Worm (Caenorhabditis elegans) whole organism, L3 larva: ENCODE results near the gene C01G5.9.

Source experiments
- R02D3.7 ChIP-seq: fragments of 150-350 bp; optimal IDR thresholded peaks from 2 replicates; lab custom pipeline; 2014; ENCODE audit warnings: missing biosample characterization, missing genetic modification characterization
- aly-2 ChIP-seq: fragments of 150-350 bp; optimal IDR thresholded peaks from 2 replicates; lab custom pipeline; 2014; ENCODE audit warnings: missing biosample characterization, missing genetic modification characterization
- ceh-16 ChIP-seq: sonication (generic microtip); optimal IDR thresholded peaks from 2 replicates; lab custom pipeline; 2017; ENCODE audit warnings: missing biosample characterization, missing genetic modification characterization
- ceh-28 ChIP-seq: fragments of 150-350 bp; optimal IDR thresholded peaks from 2 replicates; lab custom pipeline; 2014; ENCODE audit warnings: missing biosample characterization, missing genetic modification reagents, missing genetic modification characterization
- ceh-9 ChIP-seq: sonication (generic microtip); optimal IDR thresholded peaks from 2 replicates; lab custom pipeline; 2018; ENCODE audit warnings: missing biosample characterization, missing genetic modification characterization
- egl-27 ChIP-seq: sonication (generic microtip); optimal IDR thresholded peaks from 4 replicates; lab custom pipeline; 2017; ENCODE audit warnings: missing biosample characterization, missing genetic modification reagents, missing genetic modification characterization
- egl-5 ChIP-seq: fragments of 150-350 bp; optimal IDR thresholded peaks from 2 replicates; lab custom pipeline; 2017; ENCODE audit warnings: missing biosample characterization, missing genetic modification reagents, missing genetic modification characterization, inconsistent platforms
- elt-1 ChIP-seq: fragments of 150-350 bp; optimal IDR thresholded peaks from 2 replicates; lab custom pipeline; 2014; ENCODE audit warnings: missing biosample characterization, missing genetic modification characterization
- elt-2 ChIP-seq: sonication (generic microtip); optimal IDR thresholded peaks from 2 replicates; lab custom pipeline; 2016; ENCODE audit warnings: missing genetic modification reagents, mild to moderate bottlenecking, missing genetic modification characterization, missing compliant biosample characterization
- fkh-10 ChIP-seq: sonication (generic microtip); optimal IDR thresholded peaks from 2 replicates; lab custom pipeline; 2017; ENCODE audit warnings: missing biosample characterization, missing genetic modification reagents, missing genetic modification characterization
- fkh-2 ChIP-seq: fragments of 150-350 bp; optimal IDR thresholded peaks from 2 replicates; lab custom pipeline; 2014; ENCODE audit warnings: missing biosample characterization, missing genetic modification reagents, missing genetic modification characterization
- fos-1 ChIP-seq: fragments of 150-350 bp; optimal IDR thresholded peaks from 2 replicates; lab custom pipeline; 2014; ENCODE audit warnings: missing biosample characterization, missing genetic modification characterization
- lin-39 ChIP-seq: fragments of 150-350 bp; optimal IDR thresholded peaks from 2 replicates; lab custom pipeline; 2018; ENCODE audit warnings: missing biosample characterization, missing genetic modification reagents, missing genetic modification characterization
- lsy-12 ChIP-seq: sonication (generic microtip); optimal IDR thresholded peaks from 2 replicates; lab custom pipeline; 2016; ENCODE audit warnings: mild to moderate bottlenecking, missing genetic modification characterization, missing compliant biosample characterization
- mdl-1 ChIP-seq: fragments of 150-350 bp; optimal IDR thresholded peaks from 2 replicates; lab custom pipeline; 2014; ENCODE audit warnings: missing biosample characterization, missing genetic modification characterization
- mml-1 ChIP-seq: fragments of 150-350 bp; sonication (generic microtip); optimal IDR thresholded peaks from 3 replicates; lab custom pipeline; 2014; ENCODE audit warnings: missing biosample characterization, missing genetic modification characterization
- nfya-1 ChIP-seq: sonication (generic microtip); optimal IDR thresholded peaks from 2 replicates; lab custom pipeline; 2017; ENCODE audit warnings: missing genetic modification characterization, mild to moderate bottlenecking, missing compliant biosample characterization, antibody characterized with exemption, moderate library complexity; ENCODE audit not compliant: insufficient read depth
- nhr-11 ChIP-seq: fragments of 150-350 bp; optimal IDR thresholded peaks from 2 replicates; lab custom pipeline; 2014; ENCODE audit warnings: missing biosample characterization, missing genetic modification characterization
- nhr-12 ChIP-seq: fragments of 150-350 bp; optimal IDR thresholded peaks from 2 replicates; lab custom pipeline; 2014; ENCODE audit warnings: missing biosample characterization, missing genetic modification characterization
- nhr-23 ChIP-seq: fragments of 150-350 bp; optimal IDR thresholded peaks from 2 replicates; lab custom pipeline; 2014; ENCODE audit warnings: missing biosample characterization, missing genetic modification reagents, missing genetic modification characterization
- nhr-237 ChIP-seq: fragments of 150-350 bp; optimal IDR thresholded peaks from 2 replicates; lab custom pipeline; 2014; ENCODE audit warnings: missing biosample characterization, missing genetic modification characterization
- nhr-25 ChIP-seq: sonication (generic microtip); optimal IDR thresholded peaks from 2 replicates; lab custom pipeline; 2017; ENCODE audit warnings: missing biosample characterization, missing genetic modification characterization
- nhr-28 ChIP-seq: fragments of 150-350 bp; optimal IDR thresholded peaks from 2 replicates; lab custom pipeline; 2014; ENCODE audit warnings: missing biosample characterization, missing genetic modification characterization
- nhr-67 ChIP-seq: fragments of 150-350 bp; optimal IDR thresholded peaks from 2 replicates; lab custom pipeline; 2014; ENCODE audit warnings: missing biosample characterization, missing genetic modification characterization
- nhr-76 ChIP-seq: fragments of 150-350 bp; sonication (generic microtip); optimal IDR thresholded peaks from 5 replicates; lab custom pipeline; 2014; ENCODE audit warnings: missing biosample characterization, missing genetic modification characterization
- pha-4 ChIP-seq: fragments of 150-350 bp; optimal IDR thresholded peaks from 2 replicates; lab custom pipeline; 2014; ENCODE audit warnings: missing biosample characterization, missing genetic modification reagents, missing genetic modification characterization
- pqm-1 ChIP-seq: fragments of 150-350 bp; optimal IDR thresholded peaks from 2 replicates; lab custom pipeline; 2017; ENCODE audit warnings: missing biosample characterization, missing genetic modification characterization, inconsistent platforms
- skn-1 ChIP-seq: fragments of 150-350 bp; optimal IDR thresholded peaks from 2 replicates; lab custom pipeline; 2014; ENCODE audit warnings: missing biosample characterization, missing genetic modification characterization
- snpc-4 ChIP-seq: fragments of 150-350 bp; optimal IDR thresholded peaks from 2 replicates; lab custom pipeline; 2014; ENCODE audit warnings: missing biosample characterization, missing genetic modification characterization
- unc-39 ChIP-seq: sonication (generic microtip); optimal IDR thresholded peaks from 4 replicates; lab custom pipeline; 2017; ENCODE audit warnings: missing biosample characterization, missing genetic modification characterization
- unc-62 ChIP-seq: fragments of 150-350 bp; sonication (generic microtip); optimal IDR thresholded peaks from 4 replicates; lab custom pipeline; 2014; ENCODE audit warnings: missing biosample characterization, missing genetic modification reagents, missing genetic modification characterization
- ztf-11 ChIP-seq: fragments of 150-350 bp; optimal IDR thresholded peaks from 2 replicates; lab custom pipeline; 2014; ENCODE audit warnings: missing biosample characterization, missing genetic modification characterization
- ztf-4 ChIP-seq: fragments of 150-350 bp; optimal IDR thresholded peaks from 2 replicates; lab custom pipeline; 2014; ENCODE audit warnings: missing biosample characterization, missing genetic modification characterization

Gene C01G5.9

DNA sequence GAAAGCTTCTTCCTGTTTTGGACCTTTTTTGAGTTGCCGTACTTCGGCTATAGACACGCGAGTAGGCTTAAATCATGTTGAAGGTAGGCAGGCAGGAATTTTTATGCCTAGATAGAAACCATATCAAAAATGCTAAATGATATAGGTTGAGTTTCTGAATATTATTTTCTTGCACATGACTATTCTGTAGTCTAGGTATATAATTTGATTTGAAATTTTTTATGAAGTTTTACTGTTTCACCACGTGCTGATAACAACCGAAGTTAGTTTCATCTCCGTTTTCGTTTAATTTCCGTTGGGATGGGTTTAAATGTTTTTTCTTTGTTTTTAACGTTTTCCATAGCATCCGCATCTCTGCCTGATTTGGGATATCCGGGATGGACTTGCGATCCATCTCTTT, 32.6 kb upstream of the C01G5.9 start, which contains the start of gene Y73B6BL.37:
Y73B6BL.37 (plus strand) TSS at position 301 of the 400 bp plus-strand sequence.
- TF ChIP-seq ceh-9 (no peak), nhr-67 (tag; lab: Kevin White, UChicago) (no peak), nfya-1 (no peak), fkh-2 (tag; lab: Kevin White, UChicago) (no peak), mdl-1 (no peak), mml-1 (tag; lab: Kevin White, UChicago) (no peak), nhr-25 (no peak), aly-2 (tag; lab: Kevin White, UChicago) (no peak), skn-1 (tag; lab: Kevin White, UChicago) (no peak)

DNA sequence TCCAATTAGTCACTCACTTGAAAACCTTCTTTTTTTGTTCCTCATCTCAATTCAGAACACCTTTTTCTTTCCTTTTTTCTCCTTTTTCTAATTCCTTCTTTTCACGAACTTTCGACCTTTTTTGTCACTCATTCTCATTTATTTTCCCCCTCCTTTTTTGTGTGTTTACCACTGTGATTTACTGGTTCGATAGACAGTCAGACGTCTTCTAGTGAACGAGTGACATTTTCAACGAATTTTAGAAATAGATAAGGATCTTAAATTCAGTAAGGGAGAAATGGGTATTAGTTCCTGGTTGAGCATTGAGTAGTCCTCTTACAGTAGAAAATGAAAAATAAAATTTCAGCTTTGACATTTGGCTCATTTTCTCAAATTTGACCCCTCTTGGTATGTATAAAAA, 27.8 kb upstream of the C01G5.9 start:
- peak; percentile 74 for TF ChIP-seq elt-1 (tag; lab: Kevin White, UChicago)
- TF ChIP-seq nhr-25 = peak; percentile 33
- no peak for TF ChIP-seq egl-5 (tag; lab: Kevin White, UChicago)
- TF ChIP-seq, all 47 proteins: peak for 2

DNA sequence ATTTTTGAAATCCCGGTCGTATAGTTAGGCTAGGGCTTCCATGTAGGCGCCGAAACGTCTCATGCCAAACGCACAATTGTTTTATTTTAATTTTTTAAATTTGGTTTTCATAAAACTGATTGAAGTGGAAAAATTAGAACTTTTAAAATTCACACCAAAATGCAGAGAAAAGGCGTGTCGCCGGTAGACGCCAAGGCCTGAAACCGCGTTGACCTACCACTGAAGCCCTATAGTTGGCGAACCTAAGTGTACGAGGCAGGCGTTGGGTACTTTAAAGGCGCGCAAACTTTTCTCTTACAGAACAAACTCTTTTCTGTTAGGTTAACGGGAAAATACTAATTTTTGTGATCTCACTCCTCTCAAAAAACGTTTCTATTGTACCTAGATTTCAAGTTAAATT, 26.4 kb upstream of the C01G5.9 start, which contains the start of gene Y73B6BL.44:
Y73B6BL.44 (plus strand) TSS at position 301 of the 400 bp plus-strand sequence.
- no peak for TF ChIP-seq nhr-25
- no peak for TF ChIP-seq ceh-16 (tag; lab: Kevin White, UChicago)
- TF ChIP-seq nhr-12 (tag; lab: Kevin White, UChicago) = no peak
- TF ChIP-seq snpc-4 (tag; lab: Kevin White, UChicago) = no peak
- TF ChIP-seq lsy-12 (tag; lab: Kevin White, UChicago) = no peak
- no peak for TF ChIP-seq unc-62 (GFP tag; lab: Kevin White, UChicago)
- TF ChIP-seq ztf-4 = no peak
- no peak for TF ChIP-seq egl-27
- no peak for TF ChIP-seq nhr-76 (tag; lab: Kevin White, UChicago)
- TF ChIP-seq R02D3.7 (tag; lab: Kevin White, UChicago) = no peak
- TF ChIP-seq fkh-10 = no peak
- no peak for TF ChIP-seq ceh-28
- no peak for TF ChIP-seq nhr-23 (tag; lab: Kevin White, UChicago)
- TF ChIP-seq, all 47 proteins: peak for 0

DNA sequence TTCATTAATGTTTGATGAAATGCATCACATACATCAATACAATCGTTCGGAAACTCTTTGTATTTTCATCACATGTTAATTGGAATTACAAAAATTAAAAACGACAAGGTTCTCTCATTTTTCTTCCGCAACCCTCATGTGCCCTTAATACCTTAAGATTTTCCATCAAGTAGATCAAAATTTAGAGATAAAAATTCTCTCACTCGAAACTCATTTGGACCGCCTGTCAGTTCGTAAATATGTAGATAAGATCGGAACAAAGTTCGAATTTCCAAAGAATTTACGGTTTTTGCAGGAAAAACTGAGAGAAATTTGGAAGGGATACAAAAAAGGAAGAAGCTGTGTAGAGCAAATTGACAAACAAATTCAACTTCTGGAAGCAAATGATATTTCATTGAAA, 23.6 kb upstream of the C01G5.9 start:
- no peak for TF ChIP-seq unc-39 (tag; lab: Kevin White, UChicago)
- TF ChIP-seq ceh-28 = no peak
- TF ChIP-seq fkh-10 = no peak
- peak; percentile 65 for TF ChIP-seq elt-1 (tag; lab: Kevin White, UChicago)
- no peak for TF ChIP-seq snpc-4 (tag; lab: Kevin White, UChicago)
- peak; percentile 21 for TF ChIP-seq nhr-25
- no peak for TF ChIP-seq fos-1 (tag; lab: Kevin White, UChicago)
- no peak for TF ChIP-seq mml-1 (tag; lab: Kevin White, UChicago)
- TF ChIP-seq fkh-2 (tag; lab: Kevin White, UChicago) = no peak
- TF ChIP-seq, all 47 proteins: peak for 2

DNA sequence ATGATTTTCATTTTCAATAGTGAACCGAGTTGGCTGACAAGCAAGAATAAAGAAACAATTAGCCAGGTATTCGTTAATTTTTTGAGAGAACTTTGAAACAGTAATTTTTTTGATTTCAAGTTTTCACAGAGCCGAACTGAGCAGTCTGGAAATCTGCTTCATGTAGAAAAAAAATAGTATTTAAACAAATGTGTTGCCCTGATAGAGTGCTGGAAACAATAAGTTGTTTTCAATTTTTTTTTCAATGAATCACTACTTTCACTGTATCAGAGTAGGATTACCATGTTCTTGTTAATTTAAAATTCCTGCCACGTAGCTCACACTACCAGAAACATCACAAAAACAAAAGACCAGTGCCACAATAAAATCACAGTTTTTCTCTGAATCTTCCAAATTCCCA, 19.3 kb upstream of the C01G5.9 start:
- TF ChIP-seq nhr-11 (tag; lab: Kevin White, UChicago) (no peak), nfya-1 (no peak), ztf-11 (no peak), egl-5 (tag; lab: Kevin White, UChicago) (no peak), nhr-28 (tag; lab: Kevin White, UChicago) (no peak), elt-1 (tag; lab: Kevin White, UChicago) (no peak), pha-4 (tag; lab: Kevin White, UChicago) (no peak), skn-1 (tag; lab: Kevin White, UChicago) (no peak), nhr-237 (tag; lab: Kevin White, UChicago) (no peak)

DNA sequence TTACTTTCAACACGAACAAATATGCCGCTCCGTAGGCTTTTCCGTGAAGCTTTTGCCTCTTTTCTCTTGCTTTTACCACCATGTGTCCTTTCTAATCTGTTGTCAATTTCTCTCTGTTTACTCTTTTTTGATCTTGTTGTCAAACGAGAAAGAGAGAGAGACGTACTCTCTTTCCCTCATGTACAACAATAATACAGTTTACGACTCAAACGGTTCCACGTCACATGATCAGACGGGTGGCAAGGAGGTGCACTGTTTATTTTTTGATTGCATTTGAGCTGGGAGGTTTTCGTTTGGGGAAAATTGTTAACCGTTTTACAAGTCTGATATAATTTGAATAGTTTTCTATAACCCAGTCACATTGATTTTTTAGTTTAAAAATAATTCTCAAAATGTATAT, 18.9 kb upstream of the C01G5.9 start:
- TF ChIP-seq ztf-11 (no peak), lin-39 (tag; lab: Kevin White, UChicago) (no peak), ceh-28 (no peak), pha-4 (tag; lab: Kevin White, UChicago) (peak; percentile 100), pqm-1 (tag; lab: Kevin White, UChicago) (peak; percentile 56), elt-2 (tag; lab: Kevin White, UChicago) (peak; percentile 58), egl-27 (no peak)
